Worm (Caenorhabditis elegans) whole organism, L4 larva: ENCODE measurements around the gene F38B7.11.
"Not testable (repeated sequence)": the region's sequence is repeated elsewhere in the genome, so short reads cannot be mapped to it uniquely, and the experiment has no call there.

Experiments
- R02D3.7 ChIP-seq: fragments of 150-350 bp; sonication (generic microtip); optimal IDR thresholded peaks from 3 replicates; lab custom pipeline; 2014; ENCODE audit warnings: missing biosample characterization, missing genetic modification characterization
- T26A8.4 ChIP-seq: fragments of 200-800 bp; sonication (Bioruptor generic); IDR thresholded peaks from 2 replicates; pipeline ENCODE4 v1.3.6; 2022; ENCODE audit warnings: missing genetic modification characterization, missing compliant biosample characterization
- ceh-20 ChIP-seq: fragments of 200-800 bp; sonication (Bioruptor generic); IDR thresholded peaks from 2 replicates; pipeline ENCODE4 v1.3.6; 2022; ENCODE audit warnings: missing genetic modification reagents, missing genetic modification characterization, missing compliant biosample characterization
- ctbp-1 ChIP-seq: fragments of 200-800 bp; sonication (Bioruptor generic); IDR thresholded peaks from 2 replicates; pipeline ENCODE4 v1.3.6; 2022; ENCODE audit warnings: missing genetic modification reagents, missing genetic modification characterization, missing compliant biosample characterization
- daf-16 ChIP-seq, 3 experiments: sonication (generic microtip); optimal IDR thresholded peaks; 2 replicates each; lab custom pipeline; 2016 to 2017; ENCODE audit warnings: missing genetic modification characterization in 3 of 3, missing genetic modification reagents in 3 of 3, mild to moderate bottlenecking in 2 of 3, missing compliant biosample characterization in 2 of 3, missing biosample characterization in 1 of 3, moderate library complexity in 1 of 3
- dmd-6 ChIP-seq: fragments of 200-800 bp; sonication (Bioruptor generic); IDR thresholded peaks from 2 replicates; pipeline ENCODE4 v1.3.6; 2022; ENCODE audit warnings: missing genetic modification reagents, missing genetic modification characterization, missing compliant biosample characterization
- dmd-9 ChIP-seq: fragments of 200-800 bp; sonication (Bioruptor generic); IDR thresholded peaks from 2 replicates; pipeline ENCODE4 v1.3.6; 2022; ENCODE audit warnings: missing genetic modification reagents, missing genetic modification characterization, missing compliant biosample characterization
- dpl-1 ChIP-seq: fragments of 150-350 bp; optimal IDR thresholded peaks from 2 replicates; lab custom pipeline; 2014; ENCODE audit warnings: missing biosample characterization, missing genetic modification reagents, missing genetic modification characterization
- dve-1 ChIP-seq: sonication (generic microtip); optimal IDR thresholded peaks from 2 replicates; lab custom pipeline; 2017; ENCODE audit warnings: antibody characterized with exemption, mild to moderate bottlenecking, missing genetic modification characterization, missing compliant biosample characterization; ENCODE audit not compliant: insufficient read depth
- gei-8 ChIP-seq: fragments of 200-800 bp; sonication (Bioruptor generic); optimal IDR thresholded peaks from 2 replicates; lab custom pipeline; 2018; ENCODE audit warnings: mild to moderate bottlenecking, missing genetic modification characterization, missing compliant biosample characterization
- hif-1 ChIP-seq, 2 experiments: sonication (generic microtip); optimal IDR thresholded peaks; 2 replicates each; lab custom pipeline; 2016 to 2017; ENCODE audit warnings: missing compliant biosample characterization in 2 of 2, missing genetic modification characterization in 2 of 2, missing genetic modification reagents in 2 of 2, missing genotype in 2 of 2, mild to moderate bottlenecking in 1 of 2
- hlh-11 ChIP-seq: fragments of 200-800 bp; sonication (Bioruptor generic); optimal IDR thresholded peaks from 2 replicates; lab custom pipeline; 2018; ENCODE audit warnings: mild to moderate bottlenecking, missing genetic modification characterization, missing compliant biosample characterization
- hmg-1.1 ChIP-seq: fragments of 200-800 bp; sonication (Bioruptor generic); IDR thresholded peaks from 2 replicates; pipeline ENCODE4 v1.3.6; 2022; ENCODE audit warnings: missing genetic modification reagents, missing genetic modification characterization, missing compliant biosample characterization
- lim-7 ChIP-seq: fragments of 200-800 bp; sonication (Bioruptor generic); IDR thresholded peaks from 2 replicates; pipeline ENCODE4 v1.3.6; 2022; ENCODE audit warnings: missing genetic modification characterization, missing compliant biosample characterization
- lin-29 ChIP-seq: fragments of 200-800 bp; sonication (Bioruptor generic); IDR thresholded peaks from 2 replicates; pipeline ENCODE4 v1.3.6; 2022; ENCODE audit warnings: missing genetic modification reagents, missing genetic modification characterization, missing compliant biosample characterization
- lin-38 ChIP-seq: fragments of 200-800 bp; sonication (Bioruptor generic); IDR thresholded peaks from 2 replicates; pipeline ENCODE4 v1.3.6; 2022; ENCODE audit warnings: missing genetic modification reagents, missing genetic modification characterization, missing compliant biosample characterization
- lsy-2 ChIP-seq, 2 experiments: fragments of 150-350 bp in 1 of 2; sonication (generic microtip) in 1 of 2; optimal IDR thresholded peaks; 2 replicates each; lab custom pipeline; 2014 to 2017; ENCODE audit warnings: missing biosample characterization in 2 of 2, missing genetic modification characterization in 2 of 2
- mdl-1 ChIP-seq, 2 experiments: fragments of 150-350 bp in 1 of 2; sonication (generic microtip) in 1 of 2; optimal IDR thresholded peaks; 2 replicates each; lab custom pipeline; 2014 to 2017; ENCODE audit warnings: missing biosample characterization in 2 of 2, missing genetic modification characterization in 2 of 2
- mep-1 ChIP-seq: fragments of 150-350 bp; sonication (generic microtip); optimal IDR thresholded peaks from 3 replicates; lab custom pipeline; 2014; ENCODE audit warnings: missing biosample characterization, missing genetic modification characterization
- mxl-3 ChIP-seq: fragments of 200-800 bp; sonication (Bioruptor generic); optimal IDR thresholded peaks from 2 replicates; lab custom pipeline; 2018; ENCODE audit warnings: mild to moderate bottlenecking, missing genetic modification characterization, missing compliant biosample characterization
- nhr-102 ChIP-seq: sonication (generic microtip); optimal IDR thresholded peaks from 2 replicates; lab custom pipeline; 2016; ENCODE audit warnings: mild to moderate bottlenecking, missing genetic modification characterization, moderate library complexity, missing compliant biosample characterization
- nhr-25 ChIP-seq: sonication (generic microtip); optimal IDR thresholded peaks from 2 replicates; lab custom pipeline; 2017; ENCODE audit warnings: missing genetic modification characterization, mild to moderate bottlenecking, missing compliant biosample characterization, antibody characterized with exemption, moderate library complexity, borderline replicate concordance; ENCODE audit not compliant: insufficient read depth
- nhr-28 ChIP-seq: fragments of 150-350 bp; optimal IDR thresholded peaks from 2 replicates; lab custom pipeline; 2014; ENCODE audit warnings: missing biosample characterization, missing genetic modification characterization
- nhr-42 ChIP-seq: fragments of 200-800 bp; sonication (Bioruptor generic); IDR thresholded peaks from 2 replicates; pipeline ENCODE4 v1.3.6; 2022; ENCODE audit warnings: missing genetic modification characterization, missing compliant biosample characterization
- nhr-6 ChIP-seq: fragments of 150-350 bp; optimal IDR thresholded peaks from 2 replicates; lab custom pipeline; 2014; ENCODE audit warnings: missing biosample characterization, missing genetic modification characterization
- nhr-77 ChIP-seq: fragments of 150-350 bp; optimal IDR thresholded peaks from 2 replicates; lab custom pipeline; 2014; ENCODE audit warnings: missing biosample characterization, missing genetic modification characterization
- pqm-1 ChIP-seq: sonication (generic microtip); optimal IDR thresholded peaks from 2 replicates; lab custom pipeline; 2017; ENCODE audit warnings: missing biosample characterization, missing genetic modification characterization
- rbr-2 ChIP-seq: sonication (generic microtip); optimal IDR thresholded peaks from 2 replicates; lab custom pipeline; 2016; ENCODE audit warnings: missing genotype, missing genetic modification characterization, missing compliant biosample characterization
- saeg-2 ChIP-seq: fragments of 200-800 bp; sonication (Bioruptor generic); IDR thresholded peaks from 2 replicates; pipeline ENCODE4 v1.3.6; 2022; ENCODE audit warnings: missing genetic modification reagents, missing genetic modification characterization, missing compliant biosample characterization
- skn-1 ChIP-seq: fragments of 150-350 bp; optimal IDR thresholded peaks from 2 replicates; lab custom pipeline; 2014; ENCODE audit warnings: missing biosample characterization, missing genetic modification characterization
- snpc-1.2 ChIP-seq: fragments of 200-800 bp; sonication (Bioruptor generic); IDR thresholded peaks from 2 replicates; pipeline ENCODE4 v1.3.6; 2022; ENCODE audit warnings: missing genetic modification reagents, missing genetic modification characterization, missing compliant biosample characterization
- tra-1 ChIP-seq: fragments of 200-800 bp; sonication (Bioruptor generic); IDR thresholded peaks from 2 replicates; pipeline ENCODE4 v1.3.6; 2022; ENCODE audit warnings: missing genetic modification reagents, missing genetic modification characterization, missing compliant biosample characterization
- unc-130 ChIP-seq: sonication (generic microtip); optimal IDR thresholded peaks from 2 replicates; lab custom pipeline; 2016; ENCODE audit warnings: missing genetic modification reagents, missing genetic modification characterization, missing compliant biosample characterization
- unc-62 ChIP-seq, 3 experiments: fragments of 150-350 bp in 1 of 3; sonication (generic microtip); optimal IDR thresholded peaks in 2 of 3; peaks in 1 of 3; 1 replicate in 1 of 3; 2 replicates in 2 of 3; lab custom pipeline; 2014 to 2017; ENCODE audit warnings: missing biosample characterization in 3 of 3, missing genetic modification characterization in 3 of 3, missing genetic modification reagents in 3 of 3, missing genotype in 1 of 3
- vab-7 ChIP-seq: fragments of 200-800 bp; sonication (Bioruptor generic); IDR thresholded peaks from 2 replicates; pipeline ENCODE4 v1.3.6; 2022; ENCODE audit warnings: missing genetic modification reagents, missing genetic modification characterization, missing compliant biosample characterization

F38B7.11 gene

DNA sequence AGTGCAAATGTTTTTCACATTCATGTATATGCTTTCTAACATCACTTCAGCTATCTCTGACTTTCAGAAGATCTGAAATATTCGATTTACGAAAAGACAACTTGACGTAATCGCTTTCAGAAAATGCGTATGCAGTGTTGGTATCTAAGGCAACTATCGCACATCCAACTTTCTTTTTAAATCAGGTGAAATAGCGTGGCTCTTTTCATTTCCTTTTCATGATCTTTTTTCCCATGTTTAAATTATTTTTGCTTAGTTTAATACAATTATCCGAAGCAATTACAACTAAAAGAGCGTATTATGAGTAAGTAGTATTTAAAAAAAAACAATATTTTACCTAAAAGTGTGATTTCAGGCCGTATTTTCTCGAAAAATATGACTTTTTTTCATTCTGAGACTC lies at the start of gene F38B7.11:
Gene F38B7.11, plus strand, starts transcription at position 301 of the 400 bp plus-strand sequence.
- no peak for TF ChIP-seq tra-1 (GFP tag; lab: Robert Waterston, UW)

DNA sequence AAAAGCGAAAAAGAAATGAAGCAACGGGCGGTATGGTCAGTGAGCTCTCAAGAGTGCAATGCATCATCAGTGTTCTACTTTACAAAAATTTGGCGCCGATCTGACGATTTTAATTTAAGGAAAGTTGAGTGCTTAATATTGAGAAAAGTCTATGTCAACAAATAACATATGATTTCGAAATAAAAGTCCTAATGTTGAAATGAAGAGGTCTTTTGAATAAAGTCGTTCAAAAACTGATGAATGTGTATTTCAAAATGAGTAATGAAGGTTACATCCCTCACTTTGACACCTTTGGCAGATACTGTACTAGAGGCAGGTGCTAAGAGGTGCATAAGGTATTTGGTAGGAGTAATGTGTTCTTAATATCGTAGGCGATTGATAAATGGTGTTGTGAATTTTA lies 49.4 kb upstream of the F38B7.11 start:
- TF ChIP-seq unc-62 (GFP tag; optimal IDR thresholded peaks at IDR 0.05 in 1 of 2; lab: Kevin White, UChicago) = peak in 1 of 2 experiments; percentile 92
- no peak for TF ChIP-seq unc-62 (tag; optimal IDR thresholded peaks at IDR 0.05; lab: Kevin White, UChicago)
- TF ChIP-seq nhr-102 (tag; lab: Kevin White, UChicago) = no peak

DNA sequence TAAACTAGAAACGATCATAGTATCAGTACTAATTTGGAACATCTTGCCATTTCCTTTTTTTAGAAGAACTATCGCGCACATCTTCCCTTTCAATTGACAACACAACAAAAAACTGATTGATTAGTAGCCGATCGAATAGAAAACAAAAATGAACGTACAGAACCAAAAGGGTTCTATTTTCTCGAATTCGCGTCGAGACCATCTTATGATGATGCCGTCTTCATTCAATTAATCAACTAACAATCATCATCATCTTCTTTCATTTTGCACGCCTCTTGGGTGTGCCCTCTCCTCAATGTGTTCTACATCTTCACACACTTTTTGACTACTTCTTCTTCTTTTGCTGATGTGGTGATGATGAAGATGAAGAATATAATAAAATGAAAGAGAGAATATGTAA lies 47.1 kb upstream of the F38B7.11 start:
- TF ChIP-seq nhr-102 (tag; lab: Kevin White, UChicago) (no peak), unc-62 (GFP tag; optimal IDR thresholded peaks at IDR 0.05 in 1 of 2; lab: Kevin White, UChicago) (peak in 1 of 2 experiments; percentile 92), unc-62 (tag; optimal IDR thresholded peaks at IDR 0.05; lab: Kevin White, UChicago) (no peak), mxl-3 (GFP tag; lab: Kevin White, UChicago) (peak; percentile 9), nhr-28 (peak; percentile 22)
- TF ChIP-seq, all 104 proteins: peak for 3

DNA sequence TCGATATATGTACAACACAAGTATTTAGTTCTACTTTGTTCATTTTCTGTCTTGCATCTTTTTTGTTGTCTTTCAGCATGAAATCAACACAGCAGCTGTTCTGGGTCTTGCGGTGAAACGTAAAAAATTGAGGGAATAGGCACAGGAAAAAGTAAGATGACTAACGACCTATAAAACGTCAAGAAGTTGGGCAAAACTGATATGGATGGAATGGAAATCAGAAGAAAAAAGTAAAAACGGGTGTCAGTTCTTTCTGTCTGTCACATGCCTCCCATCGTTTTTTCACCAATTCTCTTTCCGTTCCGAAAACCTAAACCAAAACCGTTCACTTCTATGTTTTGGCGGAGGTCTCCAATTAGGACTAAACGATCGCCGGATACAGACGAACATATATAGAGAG lies 45.9 kb upstream of the F38B7.11 start:
- TF ChIP-seq skn-1 (tag; lab: Kevin White, UChicago) (no peak), dmd-6 (GFP tag; lab: Robert Waterston, UW) (peak; percentile 30), snpc-1.2 (GFP tag; lab: Robert Waterston, UW) (no peak), pqm-1 (tag; lab: Kevin White, UChicago) (no peak), dve-1 (tag; lab: Kevin White, UChicago) (peak; percentile 18), nhr-28 (peak; percentile 44), hlh-11 (peak; percentile 52)

DNA sequence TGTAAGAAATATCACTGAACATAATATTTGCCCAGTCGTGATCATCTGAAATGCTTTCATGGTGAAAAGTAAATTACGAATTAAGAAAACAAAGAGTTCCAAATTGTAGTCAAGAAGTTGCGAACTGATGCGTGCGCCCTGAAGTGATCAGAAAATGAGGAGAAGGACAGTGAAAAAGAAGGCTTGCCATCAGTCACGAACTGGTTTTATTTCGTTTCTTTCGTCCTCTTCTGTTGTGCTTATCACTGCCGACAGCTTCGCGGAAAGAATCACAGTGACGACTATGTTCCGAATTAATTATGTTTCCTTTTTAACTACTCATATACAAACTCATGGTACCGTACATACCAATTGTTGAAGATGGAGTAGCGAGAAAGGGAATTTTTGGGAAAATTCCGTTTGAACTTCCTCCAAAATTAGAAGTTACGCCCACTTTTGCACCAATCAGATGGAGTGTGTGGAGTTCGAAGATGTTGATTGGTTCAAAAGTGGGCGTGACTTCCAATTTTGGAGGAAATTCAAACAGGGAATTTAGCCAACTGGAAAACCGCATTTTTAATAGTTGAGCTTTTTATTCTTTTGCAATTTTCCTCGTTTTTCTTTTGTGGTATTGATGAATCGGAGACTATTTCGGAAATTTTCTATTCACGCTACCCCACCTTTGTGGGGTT lies 43.7 kb upstream of the F38B7.11 start, which contains the start of gene C55A6.12:
Gene C55A6.12, minus strand, starts transcription at position 51 of the 671 bp plus-strand sequence.
- TF ChIP-seq unc-62 (GFP tag; optimal IDR thresholded peaks at IDR 0.05 in 1 of 2; lab: Kevin White, UChicago) (peak in 1 of 2 experiments; percentile 3), unc-62 (tag; optimal IDR thresholded peaks at IDR 0.05; lab: Kevin White, UChicago) (no peak), nhr-6 (tag; lab: Kevin White, UChicago) (no peak), lsy-2 (tag; optimal IDR thresholded peaks at IDR 0.05; lab: Kevin White, UChicago) (peak in 1 of 2 experiments; percentile 24), dpl-1 (GFP tag; lab: Kevin White, UChicago) (peak; percentile 79), gei-8 (GFP tag; lab: Kevin White, UChicago) (no peak), ceh-20 (no peak)
- TF ChIP-seq, all 104 proteins: peak for 3

DNA sequence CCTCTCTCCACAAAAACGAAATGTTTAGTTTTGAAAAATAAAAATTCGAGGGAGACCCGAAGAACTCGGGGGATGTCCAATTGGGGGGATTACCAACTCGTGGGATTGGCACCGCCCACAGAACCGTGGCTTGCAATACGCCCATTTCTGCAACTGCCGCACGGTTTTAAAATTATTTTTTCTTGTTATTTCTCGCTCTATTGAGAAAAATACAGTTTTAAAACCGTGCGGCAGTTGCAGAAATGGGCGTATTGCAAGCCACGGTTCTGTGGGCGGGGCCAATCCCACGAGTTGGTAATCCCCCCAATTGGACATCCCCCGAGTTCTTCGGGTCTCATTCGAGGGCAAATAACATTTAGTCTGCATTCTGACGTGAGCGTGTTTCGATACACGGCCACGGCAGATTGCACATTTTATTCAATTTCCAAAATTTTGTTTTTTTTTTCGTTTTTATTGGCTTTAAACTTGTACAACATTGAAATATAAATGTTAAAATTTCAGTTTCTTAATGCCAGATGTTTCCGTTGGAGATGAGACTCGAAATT lies 42.0 kb upstream of the F38B7.11 start, which contains the start of the genes C55A6.1 and C55A6.10:
Gene C55A6.1, minus strand, starts transcription at position 116 of the 545 bp plus-strand sequence.
Gene C55A6.10, plus strand, starts transcription at position 495 of the 545 bp plus-strand sequence.
- TF ChIP-seq ceh-20 = peak; percentile 69
- TF ChIP-seq R02D3.7 (tag; lab: Kevin White, UChicago) = peak; percentile 5
- not testable (repeated sequence) for TF ChIP-seq daf-16 (GFP tag; optimal IDR thresholded peaks at IDR 0.05; lab: Kevin White, UChicago)
- TF ChIP-seq daf-16 (tag; optimal IDR thresholded peaks at IDR 0.05; lab: Kevin White, UChicago) = peak; percentile 51
- peak; percentile 70; the same call in 1 of the 2 replicates for TF ChIP-seq vab-7
- peak; percentile 76 for TF ChIP-seq nhr-42 (GFP tag; lab: Robert Waterston, UW)
- peak; percentile 91 for TF ChIP-seq hmg-1.1 (GFP tag; lab: Robert Waterston, UW)
- TF ChIP-seq rbr-2 = peak; percentile 81
- TF ChIP-seq lsy-2 (tag; optimal IDR thresholded peaks at IDR 0.05; lab: Kevin White, UChicago) = peak; percentile 31 to 81
- TF ChIP-seq ctbp-1 = peak; percentile 95
- TF ChIP-seq lim-7 (GFP tag; lab: Robert Waterston, UW) = peak; percentile 12
- peak in 1 of 2 experiments; percentile 52 for TF ChIP-seq mdl-1 (tag; optimal IDR thresholded peaks at IDR 0.05; lab: Kevin White, UChicago)
- peak; percentile 11 for TF ChIP-seq nhr-77
- peak in 1 of 2 experiments; percentile 23 for TF ChIP-seq hif-1 (tag; optimal IDR thresholded peaks at IDR 0.05; lab: Kevin White, UChicago)
- TF ChIP-seq T26A8.4 = peak; percentile 68
- 0 out of 2 replicates have a peak, but pooled peaks have one; percentile 55 for TF ChIP-seq tra-1 (GFP tag; lab: Robert Waterston, UW)
- peak; percentile 85 for TF ChIP-seq unc-130 (GFP tag; lab: Kevin White, UChicago)
- TF ChIP-seq lin-29 (GFP tag; lab: Robert Waterston, UW) = 0 out of 2 replicates have a peak, but pooled peaks have one; percentile 41
- peak; percentile 87 for TF ChIP-seq lin-38 (GFP tag; lab: Robert Waterston, UW)
- TF ChIP-seq nhr-25 = peak; percentile 26
- TF ChIP-seq dmd-9 (GFP tag; lab: Robert Waterston, UW) = peak; percentile 67; the same call in 1 of the 2 replicates
- peak; percentile 60; the same call in 1 of the 2 replicates for TF ChIP-seq saeg-2 (GFP tag; lab: Robert Waterston, UW)
- TF ChIP-seq mep-1 (tag; lab: Kevin White, UChicago) = peak; percentile 88
